Fruit fly (Drosophila melanogaster) whole organism, larva: ENCODE results near the gene Gbeta13F.

ENCODE experiments used
- noc ChIP-seq: fragments of 200-800 bp; sonication (Bioruptor generic); optimal IDR thresholded peaks from 3 replicates; lab custom pipeline; 2019; ENCODE audit warnings: missing biosample characterization, mild to moderate bottlenecking, missing genetic modification characterization, moderate library complexity

Gene Gbeta13F

dm6 chrX:15886411-15887246 lies 26.7 kb downstream of the Gbeta13F start:
- no peak for TF ChIP-seq noc (tag; lab: Kevin White, UChicago)

dm6 chrX:15887247-15887616 lies 27.3 kb downstream of the Gbeta13F start, which contains the start of gene tay:
TSS of gene tay (minus strand) at chrX:15887311.
- no peak for TF ChIP-seq noc (tag; lab: Kevin White, UChicago)

- TF ChIP-seq noc (tag; lab: Kevin White, UChicago), result no peak
These were observed 28.8 kb downstream of the Gbeta13F start for dm6 chrX:15888763-15889162.

dm6 chrX:15889780-15890608 lies 30.1 kb downstream of the Gbeta13F start, which contains the start of the genes MSBP and CG15916:
TSS of gene MSBP (minus strand) at chrX:15890109.
TSS of gene CG15916 (plus strand) at chrX:15890589.
- no peak for TF ChIP-seq noc (tag; lab: Kevin White, UChicago)

- no peak for TF ChIP-seq noc (tag; lab: Kevin White, UChicago)
These were observed 31.9 kb downstream of the Gbeta13F start, which contains the start of gene shi for dm6 chrX:15891606-15892345. TSS of gene shi (plus strand) at chrX:15892116.

- TF ChIP-seq noc (tag; lab: Kevin White, UChicago), result no peak
These were observed 33.9 kb downstream of the Gbeta13F start for dm6 chrX:15893732-15894264.

- TF ChIP-seq noc (tag; lab: Kevin White, UChicago), result no peak
These were observed 49.8 kb downstream of the Gbeta13F start, which contains the start of gene CycD for dm6 chrX:15909564-15910284. TSS of gene CycD (minus strand) at chrX:15909676.

- TF ChIP-seq noc (tag; lab: Kevin White, UChicago), result no peak
These were observed 50.7 kb downstream of the Gbeta13F start, which contains the start of gene Lrp4 for dm6 chrX:15910570-15910969. TSS of gene Lrp4 (plus strand) at chrX:15910870.
